Worm (Caenorhabditis elegans): Measurements from ENCODE around the gene sec-61.G.
A peak's percentile ranks its signal among the peaks of the same experiment; 100 is the strongest.

The sec-61.G gene

DNA sequence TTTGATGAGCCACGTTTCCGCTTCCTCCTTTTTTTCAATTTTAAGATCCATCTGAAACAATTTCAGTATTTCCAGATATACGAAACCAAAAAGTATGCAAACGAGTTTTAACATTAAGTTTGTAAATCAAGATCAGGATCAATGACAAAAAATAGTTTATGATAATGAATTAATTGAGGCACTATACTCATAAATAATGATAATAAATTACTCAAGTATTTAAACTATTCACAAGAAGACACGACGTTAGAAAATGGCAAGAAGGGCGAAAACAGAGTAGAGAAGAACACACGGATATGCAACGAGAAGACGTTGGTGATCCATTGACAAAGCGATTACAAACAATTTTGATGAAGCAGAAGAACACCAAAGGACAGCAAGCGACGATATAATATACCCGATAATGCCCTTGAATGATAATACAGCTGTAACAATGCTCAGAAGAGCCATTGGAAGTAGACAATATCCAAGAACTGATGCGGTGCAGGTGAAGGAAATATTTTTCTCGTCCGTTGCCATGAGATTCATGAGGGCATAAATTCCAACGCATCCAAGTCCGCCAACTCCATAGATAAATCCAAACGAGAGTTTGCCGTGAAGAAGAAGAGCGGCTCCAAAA lies 3.3 kb downstream of the sec-61.G start, which contains the start of gene F32D8.4:
Gene F32D8.4, minus strand, starts transcription at position 51 of the 619 bp plus-strand sequence.
- TF ChIP-seq nhr-129 (tag; optimal IDR thresholded peaks at IDR 0.05) (no peak), zag-1 (tag; optimal IDR thresholded peaks at IDR 0.05) (no peak), peb-1 (tag; optimal IDR thresholded peaks at IDR 0.05) (no peak)

DNA sequence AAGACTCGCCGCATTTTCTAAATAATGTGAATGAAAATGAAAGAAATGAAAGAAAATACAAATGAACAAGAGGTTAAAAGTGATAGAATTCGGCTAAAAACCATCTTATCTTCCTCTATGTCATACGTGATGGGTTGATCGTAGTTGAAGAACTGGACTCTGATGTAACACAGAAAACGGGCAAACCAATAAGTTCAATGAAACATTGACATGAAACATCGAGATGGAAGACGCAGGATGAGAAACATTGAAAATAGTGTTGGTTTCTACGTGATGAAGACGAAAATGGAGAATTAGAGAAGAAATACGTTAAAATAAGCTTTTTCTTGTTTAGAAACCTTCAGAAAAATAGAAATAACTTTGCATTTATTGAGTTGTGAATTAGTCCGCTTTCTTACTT lies 6.0 kb downstream of the sec-61.G start, which contains the start of gene F32D8.12:
Gene F32D8.12, minus strand, starts transcription at position 48 of the 400 bp plus-strand sequence.
- TF ChIP-seq ceh-16 (tag; optimal IDR thresholded peaks at IDR 0.05) (no peak), nhr-12 (tag; optimal IDR thresholded peaks at IDR 0.05) (no peak), unc-39 (tag; optimal IDR thresholded peaks at IDR 0.05) (no peak), C34F6.9 (tag; optimal IDR thresholded peaks at IDR 0.05) (peak; percentile 49), mdl-1 (tag; optimal IDR thresholded peaks at IDR 0.05) (no peak), gmeb-1 (tag; optimal IDR thresholded peaks at IDR 0.05) (peak; percentile 51), nhr-21 (tag; optimal IDR thresholded peaks at IDR 0.05) (peak; percentile 64), sma-3 (GFP tag; optimal IDR thresholded peaks at IDR 0.05) (peak; percentile 6), peb-1 (tag; optimal IDR thresholded peaks at IDR 0.05) (no peak), ZK546.5 (tag; optimal IDR thresholded peaks at IDR 0.05) (no peak), unc-55 (GFP tag; optimal IDR thresholded peaks at IDR 0.05) (peak; percentile 20), ztf-4 (tag; optimal IDR thresholded peaks at IDR 0.05) (no peak), F13H6.1 (tag; optimal IDR thresholded peaks at IDR 0.05) (peak; percentile 16), nhr-10 (tag; optimal IDR thresholded peaks at IDR 0.05) (no peak), lsy-2 (tag; optimal IDR thresholded peaks at IDR 0.05) (peak in 1 of 2 experiments; percentile 55), crh-2 (tag; optimal IDR thresholded peaks at IDR 0.05) (peak; percentile 34), ama-1 (optimal IDR thresholded peaks at IDR 0.05) (no peak), nhr-77 (tag; optimal IDR thresholded peaks at IDR 0.05) (no peak), alr-1 (tag; optimal IDR thresholded peaks at IDR 0.05) (no peak), skn-1 (tag; optimal IDR thresholded peaks at IDR 0.05) (no peak), mab-5 (tag; optimal IDR thresholded peaks at IDR 0.05) (no peak), fos-1 (tag; optimal IDR thresholded peaks at IDR 0.05) (peak; percentile 61), blmp-1 (tag; optimal IDR thresholded peaks at IDR 0.05; ENCODE audit: insufficient read depth) (peak; percentile 13), nhr-25 (tag; optimal IDR thresholded peaks at IDR 0.05) (peak; percentile 42), nhr-23 (tag; optimal IDR thresholded peaks at IDR 0.05) (no peak), sma-9 (GFP tag; optimal IDR thresholded peaks at IDR 0.05) (peak; percentile 18), sma-9 (tag; optimal IDR thresholded peaks at IDR 0.05) (no peak), nhr-129 (tag; optimal IDR thresholded peaks at IDR 0.05) (peak; percentile 73), zag-1 (tag; optimal IDR thresholded peaks at IDR 0.05) (no peak), R02D3.7 (tag; optimal IDR thresholded peaks at IDR 0.05) (no peak), nhr-6 (tag; optimal IDR thresholded peaks at IDR 0.05) (no peak), mbf-1 (tag; optimal IDR thresholded peaks at IDR 0.05) (no peak)

DNA sequence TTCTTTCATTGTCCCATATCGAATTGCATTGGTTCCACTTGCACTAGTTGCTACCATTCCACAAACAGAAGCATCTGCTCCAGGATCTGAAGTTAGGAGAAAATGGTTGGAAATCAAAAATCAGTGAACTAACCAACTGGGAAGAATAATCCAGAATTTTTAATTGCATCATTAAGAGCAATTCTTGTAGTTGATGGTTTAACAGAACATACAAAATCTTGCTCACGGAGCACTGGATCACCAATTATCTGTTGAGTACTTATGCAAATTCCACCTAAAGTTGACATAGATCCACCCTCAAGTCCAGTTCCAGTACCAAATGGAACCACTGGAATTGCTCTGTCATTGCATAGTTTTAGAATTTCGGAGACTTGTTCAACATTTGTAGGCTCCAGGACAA lies 7.2 kb downstream of the sec-61.G start:
- peak; percentile 47 for TF ChIP-seq ama-1 (optimal IDR thresholded peaks at IDR 0.05)
- TF ChIP-seq lin-39 (tag; optimal IDR thresholded peaks at IDR 0.05) = no peak

DNA sequence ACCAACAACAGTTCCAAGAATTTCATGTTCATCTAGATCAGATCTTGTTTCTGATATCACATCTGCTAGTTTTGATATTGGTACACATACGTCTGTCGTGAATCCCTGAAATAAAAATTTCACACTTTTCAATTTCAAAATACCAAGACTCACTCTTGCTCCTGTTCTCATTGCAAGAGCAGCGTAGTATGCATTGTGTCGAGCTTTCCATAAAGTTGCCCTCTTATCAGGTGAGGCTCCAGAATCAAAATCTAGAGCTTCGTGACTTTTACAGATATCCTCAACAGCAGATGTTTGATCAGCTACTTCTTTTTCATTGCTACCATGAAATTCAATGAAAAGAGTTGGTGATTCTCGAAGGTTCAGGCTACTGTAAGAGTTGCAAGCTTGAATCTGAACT lies 7.9 kb downstream of the sec-61.G start, which contains the start of gene F32D8.11:
Gene F32D8.11, minus strand, starts transcription at position 101 of the 400 bp plus-strand sequence.
- TF ChIP-seq elt-3 (tag; optimal IDR thresholded peaks at IDR 0.05) (no peak), peb-1 (tag; optimal IDR thresholded peaks at IDR 0.05) (no peak), crh-2 (tag; optimal IDR thresholded peaks at IDR 0.05) (no peak), ceh-82 (tag; optimal IDR thresholded peaks at IDR 0.05) (no peak), nhr-25 (tag; optimal IDR thresholded peaks at IDR 0.05) (no peak), ztf-1 (GFP tag; conservative IDR thresholded peaks at IDR 0.05) (no peak), unc-39 (tag; optimal IDR thresholded peaks at IDR 0.05) (no peak), ceh-16 (tag; optimal IDR thresholded peaks at IDR 0.05) (no peak)

DNA sequence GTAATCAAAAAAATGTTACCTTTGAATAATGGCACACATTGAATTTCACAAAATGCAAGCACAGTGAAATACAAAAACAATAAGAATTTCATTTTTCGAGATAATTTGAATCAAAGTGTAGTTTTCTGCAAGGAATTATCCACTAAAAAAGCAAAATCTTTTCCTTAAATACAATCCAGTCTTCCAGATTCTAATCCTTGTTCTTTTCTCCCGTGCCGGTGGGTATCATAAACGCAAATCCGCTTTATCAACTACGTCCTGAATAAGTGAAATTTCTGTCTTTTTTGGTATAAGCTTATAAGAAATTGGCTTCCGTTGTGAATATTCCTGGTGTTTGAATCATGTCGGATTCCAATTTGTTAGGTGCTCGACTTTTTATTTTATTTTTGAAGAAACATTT lies 8.8 kb downstream of the sec-61.G start:
- TF ChIP-seq F13H6.1 (tag; optimal IDR thresholded peaks at IDR 0.05) (no peak), sma-9 (GFP tag; optimal IDR thresholded peaks at IDR 0.05) (peak; percentile 11), sma-9 (tag; optimal IDR thresholded peaks at IDR 0.05) (no peak), nhr-11 (tag; optimal IDR thresholded peaks at IDR 0.05) (no peak)
